Worm (Caenorhabditis elegans) whole organism, mixed stage, embryonic: Measurements from ENCODE around the gene C49C8.2.

Experiments
- M03D4.4 ChIP-seq: sonication (generic microtip); optimal IDR thresholded peaks from 2 replicates; lab custom pipeline; 2017; ENCODE audit warnings: mild to moderate bottlenecking, missing genetic modification characterization, missing compliant biosample characterization
- bed-3 ChIP-seq: fragments of 200-800 bp; sonication (Bioruptor generic); optimal IDR thresholded peaks from 3 replicates; lab custom pipeline; 2018; ENCODE audit warnings: mild to moderate bottlenecking, missing genetic modification characterization, moderate library complexity, missing compliant biosample characterization
- blmp-1 ChIP-seq: fragments of 150-350 bp; optimal IDR thresholded peaks from 2 replicates; lab custom pipeline; 2014; ENCODE audit warnings: missing biosample characterization, missing genetic modification characterization
- ceh-39 ChIP-seq: fragments of 150-350 bp; optimal IDR thresholded peaks from 2 replicates; lab custom pipeline; 2014; ENCODE audit warnings: missing biosample characterization, missing genetic modification characterization
- ceh-83 ChIP-seq: fragments of 200-800 bp; sonication (Bioruptor generic); optimal IDR thresholded peaks from 2 replicates; lab custom pipeline; 2018; ENCODE audit warnings: mild to moderate bottlenecking, missing genetic modification characterization, missing compliant biosample characterization
- ces-1 ChIP-seq: fragments of 150-350 bp; optimal IDR thresholded peaks from 2 replicates; lab custom pipeline; 2014; ENCODE audit warnings: missing biosample characterization, missing genetic modification reagents, missing genetic modification characterization
- cnd-1 ChIP-seq: fragments of 200-800 bp; sonication (Bioruptor generic); optimal IDR thresholded peaks from 2 replicates; lab custom pipeline; 2018; ENCODE audit warnings: mild to moderate bottlenecking, missing genetic modification characterization, missing compliant biosample characterization
- drap-1 ChIP-seq: fragments of 200-800 bp; sonication (Bioruptor generic); optimal IDR thresholded peaks from 3 replicates; lab custom pipeline; 2018; ENCODE audit warnings: mild to moderate bottlenecking, missing genetic modification characterization, missing compliant biosample characterization
- elt-1 ChIP-seq: sonication (generic microtip); optimal IDR thresholded peaks from 2 replicates; lab custom pipeline; 2017; ENCODE audit warnings: missing genetic modification characterization, mild to moderate bottlenecking, missing compliant biosample characterization, antibody characterized with exemption, moderate library complexity, borderline replicate concordance; ENCODE audit not compliant: insufficient read depth
- elt-3 ChIP-seq: fragments of 150-350 bp; optimal IDR thresholded peaks from 2 replicates; lab custom pipeline; 2014; ENCODE audit warnings: missing biosample characterization, missing genetic modification characterization
- flh-1 ChIP-seq: fragments of 200-800 bp; sonication (Bioruptor generic); optimal IDR thresholded peaks from 2 replicates; lab custom pipeline; 2018; ENCODE audit warnings: mild to moderate bottlenecking, missing genetic modification characterization, moderate library complexity, missing compliant biosample characterization
- hlh-1 ChIP-seq: fragments of 150-350 bp; optimal IDR thresholded peaks from 2 replicates; lab custom pipeline; 2014; ENCODE audit warnings: missing biosample characterization, missing genetic modification reagents, missing genetic modification characterization
- lin-13 ChIP-seq: fragments of 150-350 bp; optimal IDR thresholded peaks from 2 replicates; lab custom pipeline; 2014; ENCODE audit warnings: missing biosample characterization, missing genetic modification characterization
- lin-32 ChIP-seq: fragments of 200-800 bp; sonication (Bioruptor generic); optimal IDR thresholded peaks from 2 replicates; lab custom pipeline; 2018; ENCODE audit warnings: mild to moderate bottlenecking, missing genetic modification characterization, missing compliant biosample characterization
- lsy-2 ChIP-seq: fragments of 150-350 bp; optimal IDR thresholded peaks from 2 replicates; lab custom pipeline; 2014; ENCODE audit warnings: missing biosample characterization, missing genetic modification characterization
- mab-5 ChIP-seq: fragments of 150-350 bp; optimal IDR thresholded peaks from 2 replicates; lab custom pipeline; 2014; ENCODE audit warnings: missing biosample characterization, missing genetic modification characterization
- mep-1 ChIP-seq: fragments of 150-350 bp; optimal IDR thresholded peaks from 2 replicates; lab custom pipeline; 2017; ENCODE audit warnings: missing biosample characterization, missing genetic modification reagents, missing genetic modification characterization, inconsistent platforms
- mls-2 ChIP-seq: sonication (generic microtip); optimal IDR thresholded peaks from 2 replicates; lab custom pipeline; 2016; ENCODE audit warnings: mild to moderate bottlenecking, missing genetic modification characterization, moderate library complexity, missing compliant biosample characterization
- nhr-12 ChIP-seq: fragments of 150-350 bp; optimal IDR thresholded peaks from 2 replicates; lab custom pipeline; 2014; ENCODE audit warnings: missing biosample characterization, missing genetic modification characterization
- nhr-2 ChIP-seq: fragments of 150-350 bp; optimal IDR thresholded peaks from 2 replicates; lab custom pipeline; 2014; ENCODE audit warnings: missing biosample characterization, missing genetic modification characterization
- nhr-237 ChIP-seq: fragments of 150-350 bp; optimal IDR thresholded peaks from 2 replicates; lab custom pipeline; 2014; ENCODE audit warnings: missing biosample characterization, missing genetic modification characterization
- nhr-76 ChIP-seq: sonication (generic microtip); optimal IDR thresholded peaks from 2 replicates; lab custom pipeline; 2017; ENCODE audit warnings: missing biosample characterization, missing genetic modification characterization
- pha-4 ChIP-seq: fragments of 150-350 bp; optimal IDR thresholded peaks from 2 replicates; lab custom pipeline; 2018; ENCODE audit warnings: missing biosample characterization, missing genetic modification reagents, missing genetic modification characterization
- sem-2 ChIP-seq: fragments of 200-800 bp; sonication (Bioruptor generic); optimal IDR thresholded peaks from 2 replicates; lab custom pipeline; 2018; ENCODE audit warnings: mild to moderate bottlenecking, missing genetic modification characterization, missing compliant biosample characterization
- snpc-4 ChIP-seq: fragments of 150-350 bp; optimal IDR thresholded peaks from 2 replicates; lab custom pipeline; 2014; ENCODE audit warnings: missing biosample characterization, missing genetic modification characterization
- sptf-1 ChIP-seq: sonication (generic microtip); optimal IDR thresholded peaks from 2 replicates; lab custom pipeline; 2017; ENCODE audit warnings: mild to moderate bottlenecking, missing genetic modification characterization, moderate library complexity, missing compliant biosample characterization
- tbx-8 ChIP-seq: fragments of 200-800 bp; sonication (Bioruptor generic); optimal IDR thresholded peaks from 2 replicates; lab custom pipeline; 2018; ENCODE audit warnings: mild to moderate bottlenecking, missing genetic modification characterization, moderate library complexity, missing compliant biosample characterization
- unc-62 ChIP-seq: fragments of 150-350 bp; optimal IDR thresholded peaks from 2 replicates; lab custom pipeline; 2014; ENCODE audit warnings: missing biosample characterization, missing genetic modification reagents, missing genetic modification characterization
- zip-8 ChIP-seq: fragments of 150-350 bp; optimal IDR thresholded peaks from 2 replicates; lab custom pipeline; 2014; ENCODE audit warnings: missing biosample characterization, missing genetic modification characterization
- ztf-11 ChIP-seq: fragments of 150-350 bp; optimal IDR thresholded peaks from 2 replicates; lab custom pipeline; 2014; ENCODE audit warnings: missing biosample characterization, missing genetic modification characterization

The C49C8.2 gene

DNA sequence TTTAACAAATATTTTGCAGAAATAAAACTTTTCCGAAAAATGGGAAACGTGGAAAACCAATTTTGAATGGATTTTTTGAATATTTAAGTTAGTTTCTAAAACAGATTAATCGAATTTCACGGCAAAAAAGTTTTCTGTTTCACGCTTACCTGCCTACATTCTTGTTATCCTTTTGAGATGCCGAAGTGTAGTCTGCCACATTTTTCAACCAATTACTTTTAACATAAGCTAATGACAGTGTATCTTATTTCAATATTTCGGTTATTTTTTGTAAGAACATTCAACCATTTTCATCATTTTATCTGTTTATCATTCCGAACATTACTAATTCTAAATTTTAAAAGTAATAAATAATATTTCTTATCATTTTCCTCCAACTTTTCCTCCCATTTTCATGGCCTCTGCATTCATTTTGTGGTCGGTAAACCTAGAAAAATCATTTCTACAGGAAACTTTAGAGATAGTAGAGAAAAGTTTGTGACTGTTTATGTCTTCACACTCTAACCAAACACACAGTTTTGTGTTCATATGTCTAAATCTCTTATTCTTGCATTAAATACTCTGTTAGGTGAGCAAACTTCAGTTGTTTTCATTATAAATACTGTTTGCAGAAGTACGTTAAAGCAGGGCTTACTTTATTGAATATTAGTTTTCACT, 38.9 kb upstream of the C49C8.2 start, which contains the start of the genes F42A9.17 and cyp-33E2:
Gene F42A9.17, minus strand, starts transcription at position 51 of the 657 bp plus-strand sequence.
Gene cyp-33E2, plus strand, starts transcription at position 449 of the 657 bp plus-strand sequence.
- TF ChIP-seq cnd-1 (tag; lab: Kevin White, UChicago): no peak
- no peak for TF ChIP-seq sem-2 (GFP tag; lab: Kevin White, UChicago)
- TF ChIP-seq bed-3 (GFP tag; lab: Kevin White, UChicago): no peak
- no peak for TF ChIP-seq mep-1 (tag; lab: Kevin White, UChicago)
- TF ChIP-seq flh-1 (GFP tag; lab: Kevin White, UChicago): no peak
- no peak for TF ChIP-seq drap-1 (GFP tag; lab: Kevin White, UChicago)
- TF ChIP-seq blmp-1 (tag; lab: Kevin White, UChicago): no peak
- TF ChIP-seq lsy-2 (tag; lab: Kevin White, UChicago): no peak
- TF ChIP-seq mls-2 (tag; lab: Kevin White, UChicago): no peak
- no peak for TF ChIP-seq M03D4.4 (tag; lab: Kevin White, UChicago)
- no peak for TF ChIP-seq nhr-12 (tag; lab: Kevin White, UChicago)
- TF ChIP-seq, all 35 proteins: peak for 0

ce11 chrIV:8614680-8615079, 36.2 kb upstream of the C49C8.2 start, which contains the start of gene cyp-33E3:
TSS of gene cyp-33E3 (plus strand) at chrIV:8614995.
- TF ChIP-seq tbx-8 (GFP tag; lab: Kevin White, UChicago): no peak
- no peak for TF ChIP-seq unc-62

DNA sequence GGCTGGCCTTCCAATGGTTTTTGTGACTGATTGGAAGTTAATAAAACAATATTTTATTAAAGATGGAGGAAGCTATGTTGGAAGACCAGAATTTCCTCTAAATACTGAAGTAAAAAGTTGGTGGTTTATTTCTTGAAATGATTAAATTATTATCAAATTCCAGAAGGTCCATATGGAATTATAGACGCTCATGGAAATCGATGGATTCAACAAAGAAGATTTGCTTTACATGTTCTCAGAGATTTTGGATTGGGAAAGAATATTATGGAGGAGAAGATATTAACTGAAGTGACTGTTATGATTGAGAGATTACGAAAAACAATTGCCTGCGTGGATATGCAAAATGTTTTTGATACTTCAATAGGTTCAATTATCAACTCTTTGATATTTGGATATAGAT, 35.6 kb upstream of the C49C8.2 start:
- TF ChIP-seq hlh-1 (tag; lab: Kevin White, UChicago) (no peak), blmp-1 (tag; lab: Kevin White, UChicago) (no peak), elt-1 (tag; lab: Kevin White, UChicago) (no peak), snpc-4 (tag; lab: Kevin White, UChicago) (no peak), zip-8 (tag; lab: Kevin White, UChicago) (no peak), ztf-11 (tag; lab: Kevin White, UChicago) (no peak), elt-3 (tag; lab: Kevin White, UChicago) (no peak)

DNA sequence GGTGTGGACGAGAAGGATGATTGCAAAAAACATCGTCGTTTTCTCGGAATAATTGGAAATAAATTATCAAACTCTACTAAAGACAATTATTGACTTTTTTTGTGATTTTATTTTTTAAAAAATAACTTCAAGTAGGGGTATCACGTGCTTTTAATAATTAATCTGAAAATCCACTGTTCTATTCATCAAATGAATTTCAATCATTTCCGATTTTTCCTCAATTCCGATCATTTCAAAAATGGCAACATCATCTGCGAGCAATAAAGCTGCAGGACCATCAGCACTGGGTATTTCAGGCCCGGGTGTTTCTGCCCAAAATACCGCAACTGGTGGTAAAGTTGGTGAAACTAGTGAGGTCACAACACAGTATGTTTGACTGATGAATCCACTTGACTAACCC, 33.8 kb upstream of the C49C8.2 start, which contains the start of the genes F42A9.7 and F42A9.3:
Gene F42A9.7, minus strand, starts transcription at position 101 of the 400 bp plus-strand sequence.
Gene F42A9.3, plus strand, starts transcription at position 214 of the 400 bp plus-strand sequence.
- TF ChIP-seq ztf-11 (tag; lab: Kevin White, UChicago) (no peak), bed-3 (GFP tag; lab: Kevin White, UChicago) (no peak), mep-1 (tag; lab: Kevin White, UChicago) (no peak), unc-62 (no peak), sptf-1 (tag; lab: Kevin White, UChicago) (no peak), lsy-2 (tag; lab: Kevin White, UChicago) (no peak), elt-1 (tag; lab: Kevin White, UChicago) (no peak), snpc-4 (tag; lab: Kevin White, UChicago) (no peak), lin-32 (GFP tag; lab: Kevin White, UChicago) (no peak), sem-2 (GFP tag; lab: Kevin White, UChicago) (no peak), flh-1 (GFP tag; lab: Kevin White, UChicago) (no peak), nhr-2 (tag; lab: Kevin White, UChicago) (no peak), elt-3 (tag; lab: Kevin White, UChicago) (no peak), pha-4 (tag; lab: Kevin White, UChicago) (no peak), mls-2 (tag; lab: Kevin White, UChicago) (no peak), ces-1 (GFP tag; lab: Kevin White, UChicago) (no peak), M03D4.4 (tag; lab: Kevin White, UChicago) (no peak)

- TF ChIP-seq nhr-12 (tag; lab: Kevin White, UChicago): no peak
- peak; percentile 55 for TF ChIP-seq mep-1 (tag; lab: Kevin White, UChicago)
Measured at ce11 chrIV:8618698-8619097, 32.2 kb upstream of the C49C8.2 start, which contains the start of gene F42A9.8. TSS of gene F42A9.8 (minus strand) at chrIV:8618785.

ce11 chrIV:8620102-8620733, 30.7 kb upstream of the C49C8.2 start, which contains the start of gene lin-49:
TSS of gene lin-49 (plus strand) at chrIV:8620683.
- TF ChIP-seq mab-5 (tag; lab: Kevin White, UChicago): no peak
- peak; percentile 49 for TF ChIP-seq ces-1 (GFP tag; lab: Kevin White, UChicago)
- peak; percentile 17 for TF ChIP-seq ceh-39 (tag; lab: Kevin White, UChicago)
- TF ChIP-seq flh-1 (GFP tag; lab: Kevin White, UChicago): no peak
- no peak for TF ChIP-seq nhr-76 (tag; lab: Kevin White, UChicago)
- peak; percentile 34 for TF ChIP-seq mep-1 (tag; lab: Kevin White, UChicago)
- TF ChIP-seq ztf-11 (tag; lab: Kevin White, UChicago): no peak
- TF ChIP-seq M03D4.4 (tag; lab: Kevin White, UChicago): no peak
- TF ChIP-seq nhr-12 (tag; lab: Kevin White, UChicago): no peak
- no peak for TF ChIP-seq unc-62
- TF ChIP-seq lin-13 (tag; lab: Kevin White, UChicago): no peak
- no peak for TF ChIP-seq sem-2 (GFP tag; lab: Kevin White, UChicago)
- TF ChIP-seq pha-4 (tag; lab: Kevin White, UChicago): peak; percentile 46
- TF ChIP-seq hlh-1 (tag; lab: Kevin White, UChicago): no peak
- TF ChIP-seq nhr-237: no peak
- TF ChIP-seq ceh-83 (GFP tag; lab: Kevin White, UChicago): no peak
